Worm (Caenorhabditis elegans): ENCODE data around the gene F43E2.1.

- TF ChIP-seq nhr-237 (tag; optimal IDR thresholded peaks at IDR 0.05) (no peak), snpc-4 (tag; optimal IDR thresholded peaks at IDR 0.05) (no peak), lin-13 (tag; optimal IDR thresholded peaks at IDR 0.05) (no peak), unc-62 (GFP tag; optimal IDR thresholded peaks at IDR 0.05) (no peak), unc-39 (tag; optimal IDR thresholded peaks at IDR 0.05) (no peak)
These were observed 18.3 kb upstream of the F43E2.1 start for ce11 chrII:7356773-7357172.

Measured in whole organism, mixed stage, embryonic.